Fruit fly (Drosophila melanogaster) whole organism, embryonic: ENCODE results near the gene CG7379.

Experiments
- BtbVII ChIP-seq: fragments of 200-800 bp; sonication (Bioruptor generic); optimal IDR thresholded peaks from 3 replicates; lab custom pipeline; 2017; ENCODE audit warnings: missing biosample characterization, mild to moderate bottlenecking, missing genetic modification characterization
- CG10654 ChIP-seq: fragments of 200-800 bp; sonication (Bioruptor generic); optimal IDR thresholded peaks from 2 replicates; lab custom pipeline; 2016; ENCODE audit warnings: missing biosample characterization, missing genetic modification characterization
- CG13296 ChIP-seq: fragments of 200-800 bp; sonication (Bioruptor generic); optimal IDR thresholded peaks from 3 replicates; lab custom pipeline; 2018; ENCODE audit warnings: missing biosample characterization, mild to moderate bottlenecking, missing genetic modification characterization
- CG13624 ChIP-seq: fragments of 200-800 bp; sonication (Bioruptor generic); optimal IDR thresholded peaks from 2 replicates; lab custom pipeline; 2016; ENCODE audit warnings: missing biosample characterization, missing genetic modification characterization
- CG14965 ChIP-seq: fragments of 200-800 bp; sonication (Bioruptor generic); optimal IDR thresholded peaks from 2 replicates; lab custom pipeline; 2016; ENCODE audit warnings: missing biosample characterization, missing genetic modification characterization, borderline replicate concordance
- CG17359 ChIP-seq: fragments of 200-800 bp; sonication (Bioruptor generic); optimal IDR thresholded peaks from 3 replicates; lab custom pipeline; 2018; ENCODE audit warnings: missing biosample characterization, mild to moderate bottlenecking, missing genetic modification characterization, moderate library complexity
- CG17361 ChIP-seq: fragments of 200-800 bp; sonication (Bioruptor generic); IDR thresholded peaks from 3 replicates; pipeline ENCODE4 v1.3.6; 2022; ENCODE audit warnings: missing biosample characterization, missing genetic modification characterization
- CG17568 ChIP-seq: fragments of 200-800 bp; sonication (Bioruptor generic); optimal IDR thresholded peaks from 2 replicates; lab custom pipeline; 2018; ENCODE audit warnings: missing biosample characterization, mild to moderate bottlenecking, missing genetic modification characterization, moderate library complexity
- CG2199 ChIP-seq: fragments of 200-800 bp; sonication (Bioruptor generic); IDR thresholded peaks from 3 replicates; pipeline ENCODE4 v1.3.6; 2022; ENCODE audit warnings: missing biosample characterization, missing genetic modification characterization
- CG2678 ChIP-seq: fragments of 200-800 bp; sonication (Bioruptor generic); optimal IDR thresholded peaks from 3 replicates; lab custom pipeline; 2019; ENCODE audit warnings: missing biosample characterization, mild to moderate bottlenecking, missing genetic modification characterization, moderate library complexity
- CG2712 ChIP-seq: fragments of 200-800 bp; optimal IDR thresholded peaks from 3 replicates; lab custom pipeline; 2019; ENCODE audit warnings: missing biosample characterization, mild to moderate bottlenecking, missing genetic modification characterization, moderate library complexity
- CG2875 ChIP-seq: fragments of 200-800 bp; sonication (Bioruptor generic); optimal IDR thresholded peaks from 2 replicates; lab custom pipeline; 2017; ENCODE audit warnings: missing biosample characterization, mild to moderate bottlenecking, missing genetic modification characterization, missing genetic modification reagents
- CG3065 ChIP-seq: fragments of 200-800 bp; sonication (Bioruptor generic); optimal IDR thresholded peaks from 2 replicates; lab custom pipeline; 2016; ENCODE audit warnings: missing biosample characterization, missing genetic modification characterization
- CG31441 ChIP-seq: fragments of 200-800 bp; sonication (Bioruptor generic); IDR thresholded peaks from 2 replicates; pipeline ENCODE4 v1.3.6; 2022; ENCODE audit warnings: missing biosample characterization, missing genetic modification characterization
- CG32772 ChIP-seq: fragments of 200-800 bp; sonication (Bioruptor generic); IDR thresholded peaks from 2 replicates; pipeline ENCODE4 v1.3.6; 2022; ENCODE audit warnings: missing biosample characterization, missing genetic modification characterization
- CG3726 ChIP-seq: fragments of 200-800 bp; sonication (Bioruptor generic); IDR thresholded peaks from 3 replicates; pipeline ENCODE4, ENCODE4 v1.3.6; 2022; ENCODE audit warnings: missing biosample characterization, missing genetic modification characterization
- CG43689 ChIP-seq: fragments of 200-800 bp; sonication (Bioruptor generic); IDR thresholded peaks from 2 replicates; pipeline ENCODE4 v1.3.6; 2022; ENCODE audit warnings: missing biosample characterization, missing genetic modification characterization
- CG5953 ChIP-seq: fragments of 200-800 bp; sonication (Bioruptor generic); IDR thresholded peaks from 2 replicates; pipeline ENCODE4 v1.3.6; 2022; ENCODE audit warnings: missing biosample characterization, missing genetic modification characterization
- CG6683 ChIP-seq: fragments of 200-800 bp; sonication (Bioruptor generic); optimal IDR thresholded peaks from 2 replicates; lab custom pipeline; 2017; ENCODE audit warnings: missing biosample characterization, mild to moderate bottlenecking, missing genetic modification characterization, missing genetic modification reagents
- CG7556 ChIP-seq: fragments of 200-800 bp; sonication (Bioruptor generic); optimal IDR thresholded peaks from 2 replicates; lab custom pipeline; 2017; ENCODE audit warnings: missing biosample characterization, mild to moderate bottlenecking, missing genetic modification characterization
- CG9727 ChIP-seq: fragments of 200-800 bp; sonication (Bioruptor generic); optimal IDR thresholded peaks from 3 replicates; lab custom pipeline; 2017; ENCODE audit warnings: missing biosample characterization, mild to moderate bottlenecking, missing genetic modification characterization
- CG9797 ChIP-seq: fragments of 200-800 bp; sonication (Bioruptor generic); optimal IDR thresholded peaks from 3 replicates; lab custom pipeline; 2018; ENCODE audit warnings: missing biosample characterization, mild to moderate bottlenecking, missing genetic modification characterization
- CrebB ChIP-seq: fragments of 200-800 bp; sonication (Bioruptor generic); optimal IDR thresholded peaks from 3 replicates; lab custom pipeline; 2018; ENCODE audit warnings: missing biosample characterization, mild to moderate bottlenecking, missing genetic modification characterization
- D19B ChIP-seq: fragments of 200-800 bp; sonication (Bioruptor generic); optimal IDR thresholded peaks from 2 replicates; lab custom pipeline; 2017; ENCODE audit warnings: missing biosample characterization, mild to moderate bottlenecking, missing genetic modification characterization
- Dref ChIP-seq: fragments of 200-800 bp; sonication (Bioruptor generic); IDR thresholded peaks from 2 replicates; pipeline ENCODE4 v1.3.6; 2022; ENCODE audit warnings: missing biosample characterization, missing genetic modification characterization
- Fer3 ChIP-seq: fragments of 200-800 bp; sonication (Bioruptor generic); optimal IDR thresholded peaks from 2 replicates; lab custom pipeline; 2018; ENCODE audit warnings: missing biosample characterization, mild to moderate bottlenecking, missing genetic modification characterization, moderate library complexity
- Hey ChIP-seq: fragments of 200-800 bp; sonication (Bioruptor generic); optimal IDR thresholded peaks from 3 replicates; lab custom pipeline; 2018; ENCODE audit warnings: missing biosample characterization, mild to moderate bottlenecking, missing genetic modification characterization
- HmgZ ChIP-seq: fragments of 200-800 bp; sonication (Bioruptor generic); optimal IDR thresholded peaks from 2 replicates; lab custom pipeline; 2018; ENCODE audit warnings: missing biosample characterization, mild to moderate bottlenecking, missing genetic modification characterization
- Med ChIP-seq: fragments of 200-800 bp; sonication (Bioruptor generic); peaks from one replicate; lab custom pipeline; 2016; ENCODE audit warnings: missing biosample characterization, missing genetic modification characterization, mild to moderate bottlenecking, inconsistent platforms, moderate library complexity
- NC2β ChIP-seq: fragments of 200-800 bp; sonication (Bioruptor generic); optimal IDR thresholded peaks from 2 replicates; lab custom pipeline; 2016; ENCODE audit warnings: missing biosample characterization, missing genetic modification characterization
- Scr ChIP-seq: fragments of 200-800 bp; sonication (Bioruptor generic); IDR thresholded peaks from 2 replicates; pipeline ENCODE4 v1.3.6; 2022; ENCODE audit warnings: missing biosample characterization, missing genetic modification characterization; ENCODE audit not compliant: partially characterized antibody
- Sox100B ChIP-seq: fragments of 200-800 bp; sonication (Bioruptor generic); optimal IDR thresholded peaks from 3 replicates; lab custom pipeline; 2018; ENCODE audit warnings: missing biosample characterization, mild to moderate bottlenecking, missing genetic modification characterization
- Sry-δ ChIP-seq: fragments of 200-800 bp; sonication (Bioruptor generic); optimal IDR thresholded peaks from 2 replicates; lab custom pipeline; 2016; ENCODE audit warnings: missing biosample characterization, missing genetic modification characterization
- Usf ChIP-seq: fragments of 200-800 bp; sonication (Bioruptor generic); optimal IDR thresholded peaks from 2 replicates; lab custom pipeline; 2017; ENCODE audit warnings: missing genotype, missing biosample characterization, missing genetic modification characterization
- bowl ChIP-seq: fragments of 200-800 bp; sonication (Bioruptor generic); IDR thresholded peaks from 2 replicates; pipeline ENCODE4 v1.3.6; 2022; ENCODE audit warnings: missing biosample characterization, missing genetic modification characterization
- crc ChIP-seq: fragments of 200-800 bp; sonication (Bioruptor generic); optimal IDR thresholded peaks from 2 replicates; lab custom pipeline; 2016; ENCODE audit warnings: missing biosample characterization, missing genetic modification characterization
- dan ChIP-seq: fragments of 200-800 bp; sonication (Bioruptor generic); IDR thresholded peaks from 2 replicates; pipeline ENCODE4 v1.3.6; 2022; ENCODE audit warnings: missing biosample characterization, missing genetic modification characterization
- ewg ChIP-seq: fragments of 200-800 bp; sonication (Bioruptor generic); optimal IDR thresholded peaks from 3 replicates; lab custom pipeline; 2017; ENCODE audit warnings: mild to moderate bottlenecking, missing biosample characterization, missing genetic modification reagents, missing genetic modification characterization
- gem ChIP-seq: fragments of 200-800 bp; sonication (Bioruptor generic); optimal IDR thresholded peaks from 2 replicates; lab custom pipeline; 2019; ENCODE audit warnings: missing biosample characterization, mild to moderate bottlenecking, missing genetic modification characterization, moderate library complexity
- gro ChIP-seq: fragments of 200-800 bp; sonication (Bioruptor generic); optimal IDR thresholded peaks from 2 replicates; lab custom pipeline; 2016; ENCODE audit warnings: missing biosample characterization, missing genetic modification characterization
- hkb ChIP-seq, 2 experiments: fragments of 200-800 bp in 1 of 2; fragments of >200 bp in 1 of 2; sonication (Bioruptor generic) in 1 of 2; IDR thresholded peaks in 1 of 2; optimal IDR thresholded peaks in 1 of 2; 2 replicates each; pipeline versions ENCODE4 v1.3.6 to Lab custom; 2017 to 2022; ENCODE audit warnings: missing biosample characterization in 1 of 2, missing genetic modification characterization in 1 of 2
- lbe ChIP-seq: fragments of 200-800 bp; sonication (Bioruptor generic); optimal IDR thresholded peaks from 2 replicates; lab custom pipeline; 2016; ENCODE audit warnings: missing biosample characterization, mild to moderate bottlenecking, missing genetic modification characterization
- mirr ChIP-seq: fragments of 200-800 bp; sonication (Bioruptor generic); optimal IDR thresholded peaks from 3 replicates; lab custom pipeline; 2018; ENCODE audit warnings: missing biosample characterization, mild to moderate bottlenecking, missing genetic modification characterization
- otp ChIP-seq: fragments of 200-800 bp; sonication (Bioruptor generic); IDR thresholded peaks from 3 replicates; pipeline ENCODE4, ENCODE4 v1.3.6; 2022; ENCODE audit warnings: missing biosample characterization, missing genetic modification characterization
- pb ChIP-seq: fragments of 200-800 bp; sonication (Bioruptor generic); optimal IDR thresholded peaks from 3 replicates; lab custom pipeline; 2016; ENCODE audit warnings: missing biosample characterization, missing genetic modification characterization
- sisA ChIP-seq: fragments of 200-800 bp; sonication (Bioruptor generic); IDR thresholded peaks from 2 replicates; pipeline ENCODE4 v1.3.6; 2022; ENCODE audit warnings: missing biosample characterization, missing genetic modification characterization
- so ChIP-seq: fragments of 200-800 bp; sonication (Bioruptor generic); IDR thresholded peaks from 3 replicates; pipeline ENCODE4 v1.3.6; 2022; ENCODE audit warnings: missing biosample characterization, missing genetic modification characterization
- stwl ChIP-seq: fragments of 200-800 bp; sonication (Bioruptor generic); optimal IDR thresholded peaks from 3 replicates; lab custom pipeline; 2018; ENCODE audit warnings: missing biosample characterization, mild to moderate bottlenecking, missing genetic modification characterization, moderate library complexity
- tna ChIP-seq: fragments of 200-800 bp; sonication (Bioruptor generic); IDR thresholded peaks from 2 replicates; pipeline ENCODE4 v1.3.6; 2022; ENCODE audit warnings: missing biosample characterization, missing genetic modification characterization; ENCODE audit not compliant: partially characterized antibody
- toy ChIP-seq: fragments of 200-800 bp; sonication (Bioruptor generic); IDR thresholded peaks from 2 replicates; pipeline ENCODE4 v1.3.6; 2022; ENCODE audit warnings: missing biosample characterization, missing genetic modification characterization
- wdn ChIP-seq: fragments of 200-800 bp; sonication (Bioruptor generic); IDR thresholded peaks from 2 replicates; pipeline ENCODE4 v1.3.6; 2022; ENCODE audit warnings: missing biosample characterization, missing genetic modification characterization
- zfh2 ChIP-seq: fragments of 200-800 bp; sonication (Bioruptor generic); optimal IDR thresholded peaks from 2 replicates; lab custom pipeline; 2016; ENCODE audit warnings: missing biosample characterization, missing genetic modification characterization

The CG7379 gene

DNA sequence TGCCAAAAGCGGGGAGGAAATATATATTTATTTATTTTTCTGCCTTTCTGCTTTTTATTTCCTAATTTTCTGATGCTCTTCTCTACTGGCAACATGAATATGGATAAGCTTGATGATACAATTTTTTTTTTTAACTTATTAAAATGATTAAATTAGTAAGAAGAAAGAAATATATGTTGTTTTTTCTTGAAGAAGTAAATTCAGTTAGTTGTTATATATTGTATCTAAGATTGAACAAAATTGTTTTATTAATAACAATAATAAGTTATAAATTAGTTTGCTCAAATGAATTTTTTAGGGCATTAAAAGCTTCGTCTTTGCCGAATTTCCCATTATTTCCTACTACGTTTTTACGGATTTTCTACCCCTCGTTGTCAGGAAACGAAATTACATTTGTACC lies 32.4 kb upstream of the CG7379 start (continued):
- TF ChIP-seq CG17359 (tag; lab: Kevin White, UChicago): no peak
- TF ChIP-seq zfh2: no peak
- TF ChIP-seq mirr (GFP tag; lab: Kevin White, UChicago): no peak
- peak; percentile 18 for TF ChIP-seq CG7556 (GFP tag; lab: Kevin White, UChicago)
- no peak for TF ChIP-seq Sry-δ (GFP tag; lab: Kevin White, UChicago)
- TF ChIP-seq CG9797: no peak
- TF ChIP-seq HmgZ (tag; lab: Kevin White, UChicago): no peak
- TF ChIP-seq Dref (GFP tag; lab: Robert Waterston, UW): no peak
- no peak for TF ChIP-seq Med (GFP tag; lab: Kevin White, UChicago)
- TF ChIP-seq D19B: no peak
- no peak for TF ChIP-seq CG32772
- peak; percentile 5 for TF ChIP-seq CG2712 (tag; lab: Kevin White, UChicago)
- TF ChIP-seq CG43689 (GFP tag; lab: Robert Waterston, UW): no peak
- no peak for TF ChIP-seq CG9727 (GFP tag; lab: Kevin White, UChicago)
- TF ChIP-seq otp: no peak
- TF ChIP-seq CG2678 (tag; lab: Kevin White, UChicago): peak; percentile 32
- TF ChIP-seq CG2199 (GFP tag; lab: Robert Waterston, UW): no peak
- TF ChIP-seq CG17361 (GFP tag; lab: Robert Waterston, UW): 0 out of 3 replicates have a peak, but pooled peaks have one; percentile 23
- TF ChIP-seq CG6683 (GFP tag; lab: Kevin White, UChicago): no peak
- no peak for TF ChIP-seq CG2875 (GFP tag; lab: Kevin White, UChicago)
- TF ChIP-seq CG14965 (GFP tag; lab: Kevin White, UChicago): no peak
- TF ChIP-seq CrebB: no peak
- no peak for TF ChIP-seq CG3726 (GFP tag; lab: Robert Waterston, UW)
- no peak for TF ChIP-seq crc (GFP tag; lab: Kevin White, UChicago)
- no peak for TF ChIP-seq CG17568 (GFP tag; lab: Kevin White, UChicago)
- no peak for TF ChIP-seq bowl (GFP tag; lab: Robert Waterston, UW)
- no peak for TF ChIP-seq lbe (GFP tag; lab: Kevin White, UChicago)
- TF ChIP-seq hkb (optimal IDR thresholded peaks at IDR 0.05; lab: Kevin White, UChicago): no peak
- TF ChIP-seq hkb (GFP tag; IDR thresholded peaks at IDR 0.05; lab: Robert Waterston, UW): no peak
- no peak for TF ChIP-seq Hey (tag; lab: Kevin White, UChicago)
- peak; percentile 37 for TF ChIP-seq gem
- TF ChIP-seq Fer3 (tag; lab: Kevin White, UChicago): no peak
- TF ChIP-seq pb: no peak
- TF ChIP-seq wdn (GFP tag; lab: Robert Waterston, UW): no peak
- no peak for TF ChIP-seq NC2β (GFP tag; lab: Kevin White, UChicago)
- TF ChIP-seq Scr (GFP tag; lab: Robert Waterston, UW): no peak
- no peak for TF ChIP-seq CG10654 (GFP tag; lab: Kevin White, UChicago)
- no peak for TF ChIP-seq toy (GFP tag; lab: Robert Waterston, UW)
- no peak for TF ChIP-seq so (GFP tag; lab: Robert Waterston, UW)
- no peak for TF ChIP-seq CG13624
- TF ChIP-seq Usf: no peak
- TF ChIP-seq sisA (GFP tag; lab: Robert Waterston, UW): no peak
- no peak for TF ChIP-seq CG5953 (GFP tag; lab: Robert Waterston, UW)
- no peak for TF ChIP-seq tna (GFP tag; lab: Robert Waterston, UW)
- TF ChIP-seq CG31441 (GFP tag; lab: Robert Waterston, UW): peak; percentile 34; the same call in 1 of the 2 replicates
- no peak for TF ChIP-seq CG13296 (GFP tag; lab: Kevin White, UChicago)
- TF ChIP-seq BtbVII (GFP tag; lab: Kevin White, UChicago): no peak
- TF ChIP-seq gro (GFP tag; lab: Kevin White, UChicago): no peak
- TF ChIP-seq Sox100B (GFP tag; lab: Kevin White, UChicago): no peak
- no peak for TF ChIP-seq dan (GFP tag; lab: Robert Waterston, UW)
- TF ChIP-seq ewg: no peak
- TF ChIP-seq stwl (tag; lab: Kevin White, UChicago): no peak
- TF ChIP-seq CG3065 (GFP tag; lab: Kevin White, UChicago): no peak
